Worm (Caenorhabditis elegans) whole organism, L4/young adult: Measurements from ENCODE around the gene vhp-1.
A peak's percentile ranks its signal among the peaks of the same experiment; 100 is the strongest.
"Not testable (repeated sequence)": the region's sequence is repeated elsewhere in the genome, so short reads cannot be mapped to it uniquely, and the experiment has no call there.

Source experiments
- W03F9.2 ChIP-seq: fragments of 150-350 bp; optimal IDR thresholded peaks from 2 replicates; lab custom pipeline; 2014; ENCODE audit warnings: missing biosample characterization, missing genetic modification characterization
- dao-5 ChIP-seq: sonication (generic microtip); optimal IDR thresholded peaks from 2 replicates; lab custom pipeline; 2016; ENCODE audit warnings: missing genotype, missing genetic modification characterization, moderate library complexity, missing compliant biosample characterization
- him-1 ChIP-seq: sonication (generic microtip); optimal IDR thresholded peaks from 2 replicates; lab custom pipeline; 2016; ENCODE audit warnings: missing genotype, missing genetic modification reagents, missing genetic modification characterization, missing compliant biosample characterization

Gene vhp-1

ce11 chrII:5341573-5341972 lies 18.5 kb downstream of the vhp-1 start:
- TF ChIP-seq W03F9.2 (tag; lab: Kevin White, UChicago) (no peak), dao-5 (tag; lab: Kevin White, UChicago) (no peak), him-1 (tag; lab: Kevin White, UChicago) (no peak)

ce11 chrII:5342412-5342811 lies 19.3 kb downstream of the vhp-1 start:
- TF ChIP-seq dao-5 (tag; lab: Kevin White, UChicago) (no peak), him-1 (tag; lab: Kevin White, UChicago) (no peak), W03F9.2 (tag; lab: Kevin White, UChicago) (no peak)

ce11 chrII:5344775-5345174 lies 21.7 kb downstream of the vhp-1 start, which contains the start of gene F09E5.14:
F09E5.14 (minus strand) TSS chrII:5344875.
- no peak for TF ChIP-seq dao-5 (tag; lab: Kevin White, UChicago)
- TF ChIP-seq him-1 (tag; lab: Kevin White, UChicago), result no peak

ce11 chrII:5350357-5350756 lies 27.3 kb downstream of the vhp-1 start, which contains the start of gene F09E5.8:
F09E5.8 (plus strand) TSS chrII:5350669.
- TF ChIP-seq him-1, W03F9.2, dao-5 (tag; lab: Kevin White, UChicago): not testable (repeated sequence)

- TF ChIP-seq dao-5 (tag; lab: Kevin White, UChicago) (no peak), W03F9.2 (tag; lab: Kevin White, UChicago) (no peak), him-1 (tag; lab: Kevin White, UChicago) (no peak)
These were observed 28.7 kb downstream of the vhp-1 start, which contains the start of gene F09E5.7 for ce11 chrII:5351799-5352198. F09E5.7 (plus strand) TSS chrII:5352099.

ce11 chrII:5353642-5354041 lies 30.6 kb downstream of the vhp-1 start:
- TF ChIP-seq dao-5 (tag; lab: Kevin White, UChicago) (peak; percentile 46), W03F9.2 (tag; lab: Kevin White, UChicago) (no peak)

- TF ChIP-seq W03F9.2 (tag; lab: Kevin White, UChicago) (no peak), him-1 (tag; lab: Kevin White, UChicago) (no peak), dao-5 (tag; lab: Kevin White, UChicago) (no peak)
These were observed 32.3 kb downstream of the vhp-1 start, which contains the start of gene srg-69 for ce11 chrII:5355384-5355783. srg-69 (plus strand) TSS chrII:5355684.

ce11 chrII:5358137-5358745 lies 35.2 kb downstream of the vhp-1 start, which contains the start of the genes F09E5.11 and bmy-1:
F09E5.11 (minus strand) TSS chrII:5358187.
bmy-1 (plus strand) TSS chrII:5358695.
- TF ChIP-seq him-1 (tag; lab: Kevin White, UChicago) (peak; percentile 38), W03F9.2 (tag; lab: Kevin White, UChicago) (peak; percentile 67), dao-5 (tag; lab: Kevin White, UChicago) (no peak)

ce11 chrII:5359252-5359651 lies 36.2 kb downstream of the vhp-1 start, which contains the start of gene sec-6:
sec-6 (plus strand) TSS chrII:5359552.
- TF ChIP-seq W03F9.2 (tag; lab: Kevin White, UChicago), result no peak
- no peak for TF ChIP-seq him-1 (tag; lab: Kevin White, UChicago)

- no peak for TF ChIP-seq dao-5 (tag; lab: Kevin White, UChicago)
- no peak for TF ChIP-seq W03F9.2 (tag; lab: Kevin White, UChicago)
- no peak for TF ChIP-seq him-1 (tag; lab: Kevin White, UChicago)
These were observed 41.4 kb downstream of the vhp-1 start for ce11 chrII:5364516-5364915.

- no peak for TF ChIP-seq dao-5 (tag; lab: Kevin White, UChicago)
- no peak for TF ChIP-seq W03F9.2 (tag; lab: Kevin White, UChicago)
These were observed 42.6 kb downstream of the vhp-1 start, which contains the start of gene F09E5.16 for ce11 chrII:5365645-5366044. F09E5.16 (minus strand) TSS chrII:5365745.

ce11 chrII:5370641-5371040 lies 47.6 kb downstream of the vhp-1 start, which contains the start of gene F09E5.12:
F09E5.12 (minus strand) TSS chrII:5370741.
- TF ChIP-seq W03F9.2 (tag; lab: Kevin White, UChicago), result no peak
- TF ChIP-seq him-1 (tag; lab: Kevin White, UChicago), result no peak

ce11 chrII:5373275-5374047 lies 50.4 kb downstream of the vhp-1 start, which contains the start of the genes agt-2 and F09E5.3:
agt-2 (minus strand) TSS chrII:5373827.
F09E5.3 (plus strand) TSS chrII:5373997.
- TF ChIP-seq W03F9.2 (tag; lab: Kevin White, UChicago) (peak; percentile 89), him-1 (tag; lab: Kevin White, UChicago) (no peak)
